Fruit fly (Drosophila melanogaster) whole organism, embryonic: ENCODE measurements around the gene CG31365.
A peak's percentile ranks its signal among the peaks of the same experiment; 100 is the strongest.

Source experiments
- Aef1 ChIP-seq: fragments of 200-800 bp; sonication (Bioruptor generic); IDR thresholded peaks from 3 replicates; pipeline ENCODE4 v1.3.6; 2022; ENCODE audit warnings: missing biosample characterization, missing genetic modification characterization
- CG11723 ChIP-seq: fragments of 200-800 bp; sonication (Bioruptor generic); optimal IDR thresholded peaks from 2 replicates; lab custom pipeline; 2017; ENCODE audit warnings: missing biosample characterization, mild to moderate bottlenecking, missing genetic modification characterization
- CG12942 ChIP-seq: fragments of 200-800 bp; sonication (Bioruptor generic); optimal IDR thresholded peaks from 3 replicates; lab custom pipeline; 2016; ENCODE audit warnings: missing biosample characterization, missing genetic modification characterization
- CG16779 ChIP-seq: fragments of 200-800 bp; sonication (Bioruptor generic); IDR thresholded peaks from 2 replicates; pipeline ENCODE4 v1.3.6; 2022; ENCODE audit warnings: missing biosample characterization, missing genetic modification characterization
- CG17802 ChIP-seq: fragments of 200-800 bp; sonication (Bioruptor generic); optimal IDR thresholded peaks from 2 replicates; lab custom pipeline; 2018; ENCODE audit warnings: missing biosample characterization, mild to moderate bottlenecking, missing genetic modification characterization, moderate library complexity
- CG2202 ChIP-seq: fragments of 200-800 bp; sonication (Bioruptor generic); optimal IDR thresholded peaks from 2 replicates; lab custom pipeline; 2018; ENCODE audit warnings: missing biosample characterization, mild to moderate bottlenecking, missing genetic modification characterization
- CG3065 ChIP-seq: fragments of 200-800 bp; sonication (Bioruptor generic); optimal IDR thresholded peaks from 2 replicates; lab custom pipeline; 2016; ENCODE audit warnings: missing biosample characterization, missing genetic modification characterization
- CG3407 ChIP-seq: fragments of 200-800 bp; sonication (Bioruptor generic); optimal IDR thresholded peaks from 2 replicates; lab custom pipeline; 2018; ENCODE audit warnings: missing biosample characterization, mild to moderate bottlenecking, missing genetic modification characterization
- CG4360 ChIP-seq: fragments of 200-800 bp; sonication (Bioruptor generic); IDR thresholded peaks from 2 replicates; pipeline ENCODE4 v1.3.6; 2022; ENCODE audit warnings: missing biosample characterization, missing genetic modification characterization
- CG6254 ChIP-seq: fragments of 200-800 bp; sonication (Bioruptor generic); optimal IDR thresholded peaks from 3 replicates; lab custom pipeline; 2017; ENCODE audit warnings: mild to moderate bottlenecking, missing biosample characterization, missing genetic modification reagents, missing genetic modification characterization
- CG6272 ChIP-seq: fragments of 200-800 bp; sonication (Bioruptor generic); IDR thresholded peaks from 2 replicates; pipeline ENCODE4 v1.3.6; 2022; ENCODE audit warnings: missing biosample characterization, missing genetic modification characterization
- CG7928 ChIP-seq: fragments of 200-800 bp; sonication (Bioruptor generic); optimal IDR thresholded peaks from 2 replicates; lab custom pipeline; 2017; ENCODE audit warnings: missing biosample characterization, mild to moderate bottlenecking, missing genetic modification characterization
- CG8281 ChIP-seq: fragments of 200-800 bp; sonication (Bioruptor generic); optimal IDR thresholded peaks from 2 replicates; lab custom pipeline; 2018; ENCODE audit warnings: missing biosample characterization, mild to moderate bottlenecking, missing genetic modification characterization, moderate library complexity
- Dad ChIP-seq: fragments of 200-800 bp; sonication (Bioruptor generic); optimal IDR thresholded peaks from 3 replicates; lab custom pipeline; 2016; ENCODE audit warnings: missing biosample characterization, missing genetic modification characterization
- Dbx ChIP-seq: fragments of 200-800 bp; sonication (Bioruptor generic); IDR thresholded peaks from 3 replicates; pipeline ENCODE4 v1.3.6; 2022; ENCODE audit warnings: missing biosample characterization, missing genetic modification characterization
- Dip3 ChIP-seq: fragments of 200-800 bp; sonication (Bioruptor generic); optimal IDR thresholded peaks from 3 replicates; lab custom pipeline; 2016; ENCODE audit warnings: missing biosample characterization, missing genetic modification characterization
- E2f2 ChIP-seq: fragments of 200-800 bp; sonication (Bioruptor generic); IDR thresholded peaks from 2 replicates; pipeline ENCODE4 v1.3.6; 2022; ENCODE audit warnings: missing biosample characterization, missing genetic modification characterization
- H15 ChIP-seq: fragments of 200-800 bp; sonication (Bioruptor generic); IDR thresholded peaks from 3 replicates; pipeline ENCODE4 v1.3.6; 2022; ENCODE audit warnings: missing biosample characterization, missing genetic modification characterization
- Hr3 ChIP-seq: fragments of 200-800 bp; sonication (Bioruptor generic); optimal IDR thresholded peaks from 3 replicates; lab custom pipeline; 2016; ENCODE audit warnings: missing biosample characterization, missing genetic modification characterization
- Kr ChIP-seq: fragments of 200-800 bp; sonication (Bioruptor generic); optimal IDR thresholded peaks from 2 replicates; lab custom pipeline; 2017; ENCODE audit warnings: missing biosample characterization, mild to moderate bottlenecking, missing genetic modification characterization
- Mad ChIP-seq: fragments of 200-800 bp; sonication (Bioruptor generic); optimal IDR thresholded peaks from 2 replicates; lab custom pipeline; 2016; ENCODE audit warnings: missing biosample characterization, missing genetic modification characterization
- NC2α ChIP-seq: fragments of 200-800 bp; sonication (Bioruptor generic); optimal IDR thresholded peaks from 2 replicates; lab custom pipeline; 2016; ENCODE audit warnings: missing biosample characterization, missing genetic modification characterization
- Sry-β ChIP-seq: fragments of 200-800 bp; sonication (Bioruptor generic); optimal IDR thresholded peaks from 2 replicates; lab custom pipeline; 2018; ENCODE audit warnings: missing biosample characterization, mild to moderate bottlenecking, missing genetic modification characterization, moderate library complexity
- TFAM ChIP-seq: fragments of 200-800 bp; sonication (Bioruptor generic); optimal IDR thresholded peaks from 2 replicates; lab custom pipeline; 2017; ENCODE audit warnings: missing biosample characterization, missing genetic modification characterization, inconsistent platforms
- ab ChIP-seq: fragments of 200-800 bp; sonication (Bioruptor generic); optimal IDR thresholded peaks from 2 replicates; lab custom pipeline; 2016; ENCODE audit warnings: missing biosample characterization, missing genetic modification characterization
- amos ChIP-seq: fragments of 200-800 bp; sonication (Bioruptor generic); IDR thresholded peaks from 2 replicates; pipeline ENCODE4 v1.3.6; 2022; ENCODE audit warnings: missing biosample characterization, missing genetic modification characterization; ENCODE audit not compliant: partially characterized antibody
- ash1 ChIP-seq: fragments of 200-800 bp; sonication (Bioruptor generic); optimal IDR thresholded peaks from 2 replicates; lab custom pipeline; 2018; ENCODE audit warnings: missing biosample characterization, mild to moderate bottlenecking, missing genetic modification characterization
- bowl ChIP-seq: fragments of 200-800 bp; sonication (Bioruptor generic); IDR thresholded peaks from 2 replicates; pipeline ENCODE4 v1.3.6; 2022; ENCODE audit warnings: missing biosample characterization, missing genetic modification characterization
- chinmo ChIP-seq: fragments of 200-800 bp; sonication (Bioruptor generic); IDR thresholded peaks from 4 replicates; pipeline ENCODE4 v1.3.6; 2022; ENCODE audit warnings: missing biosample characterization, missing genetic modification characterization; ENCODE audit not compliant: partially characterized antibody
- dmrt99B ChIP-seq: fragments of 200-800 bp; sonication (Bioruptor generic); optimal IDR thresholded peaks from 2 replicates; lab custom pipeline; 2018; ENCODE audit warnings: missing biosample characterization, mild to moderate bottlenecking, missing genetic modification characterization, moderate library complexity
- fd96Cb ChIP-seq: fragments of 200-800 bp; sonication (Bioruptor generic); optimal IDR thresholded peaks from 2 replicates; lab custom pipeline; 2018; ENCODE audit warnings: missing biosample characterization, mild to moderate bottlenecking, missing genetic modification characterization, moderate library complexity
- gce ChIP-seq: fragments of 200-800 bp; sonication (Bioruptor generic); IDR thresholded peaks from 3 replicates; pipeline ENCODE4 v1.3.6; 2022; ENCODE audit warnings: missing biosample characterization, missing genetic modification characterization
- hkb ChIP-seq, 2 experiments: fragments of 200-800 bp in 1 of 2; fragments of >200 bp in 1 of 2; sonication (Bioruptor generic) in 1 of 2; IDR thresholded peaks in 1 of 2; optimal IDR thresholded peaks in 1 of 2; 2 replicates each; pipeline versions ENCODE4 v1.3.6 to Lab custom; 2017 to 2022; ENCODE audit warnings: missing biosample characterization in 1 of 2, missing genetic modification characterization in 1 of 2
- lbe ChIP-seq: fragments of 200-800 bp; sonication (Bioruptor generic); optimal IDR thresholded peaks from 2 replicates; lab custom pipeline; 2016; ENCODE audit warnings: missing biosample characterization, mild to moderate bottlenecking, missing genetic modification characterization
- oc ChIP-seq: fragments of 200-800 bp; sonication (Bioruptor generic); optimal IDR thresholded peaks from 2 replicates; lab custom pipeline; 2018; ENCODE audit warnings: missing biosample characterization, mild to moderate bottlenecking, missing genetic modification characterization, moderate library complexity
- pan ChIP-seq, 4 experiments: fragments of >200 bp in 3 of 4; fragments of 200-800 bp in 1 of 4; sonication (Bioruptor generic) in 1 of 4; optimal IDR thresholded peaks in 3 of 4; IDR thresholded peaks in 1 of 4; 2 replicates each; pipeline versions ENCODE4 v1.3.6 to Lab custom; 2017 to 2022; ENCODE audit warnings: missing biosample characterization in 2 of 4, missing genetic modification characterization in 2 of 4, mixed read lengths in 1 of 4
- sqz ChIP-seq: fragments of 200-800 bp; sonication (Bioruptor generic); optimal IDR thresholded peaks from 3 replicates; lab custom pipeline; 2018; ENCODE audit warnings: missing biosample characterization, mild to moderate bottlenecking, missing genetic modification characterization
- twi ChIP-seq: fragments of 200-800 bp; optimal IDR thresholded peaks from 2 replicates; lab custom pipeline; 2019; ENCODE audit warnings: missing biosample characterization, mild to moderate bottlenecking, missing genetic modification characterization, moderate library complexity
- wdn ChIP-seq: fragments of 200-800 bp; sonication (Bioruptor generic); IDR thresholded peaks from 2 replicates; pipeline ENCODE4 v1.3.6; 2022; ENCODE audit warnings: missing biosample characterization, missing genetic modification characterization

CG31365 gene

dm6 chr3R:23131341-23131884 lies 5.2 kb upstream of the CG31365 start (continued):
- TF ChIP-seq hkb (optimal IDR thresholded peaks at IDR 0.05; lab: Kevin White, UChicago), result no peak
- TF ChIP-seq hkb (GFP tag; IDR thresholded peaks at IDR 0.05; lab: Robert Waterston, UW), result no peak
- no peak for TF ChIP-seq H15
- TF ChIP-seq NC2α (GFP tag; lab: Kevin White, UChicago), result no peak
- TF ChIP-seq lbe (GFP tag; lab: Kevin White, UChicago), result no peak
- no peak for TF ChIP-seq CG6272 (GFP tag; lab: Robert Waterston, UW)
- TF ChIP-seq CG6254 (GFP tag; lab: Kevin White, UChicago), result no peak
- no peak for TF ChIP-seq CG3407 (GFP tag; lab: Kevin White, UChicago)
- TF ChIP-seq gce (GFP tag; lab: Robert Waterston, UW), result 0 out of 3 replicates have a peak, but pooled peaks have one; percentile 18
- no peak for TF ChIP-seq Hr3
- TF ChIP-seq Aef1 (GFP tag; lab: Robert Waterston, UW), result no peak
- no peak for TF ChIP-seq dmrt99B (tag; lab: Kevin White, UChicago)
- TF ChIP-seq TFAM (GFP tag; lab: Kevin White, UChicago), result no peak
- TF ChIP-seq chinmo (GFP tag; lab: Robert Waterston, UW), result 0 out of 4 replicates have a peak, but pooled peaks have one; percentile 3
- TF ChIP-seq ash1 (GFP tag; lab: Kevin White, UChicago), result no peak
- TF ChIP-seq Dad (GFP tag; lab: Kevin White, UChicago), result no peak
- no peak for TF ChIP-seq CG16779
- peak; percentile 93 for TF ChIP-seq twi
- no peak for TF ChIP-seq CG8281 (tag; lab: Kevin White, UChicago)
- TF ChIP-seq Dbx (GFP tag; lab: Robert Waterston, UW), result no peak
- TF ChIP-seq Kr (GFP tag; lab: Kevin White, UChicago), result peak; percentile 29
- TF ChIP-seq fd96Cb, result no peak
- TF ChIP-seq ab, result no peak
- TF ChIP-seq wdn (GFP tag; lab: Robert Waterston, UW), result no peak
- TF ChIP-seq Dip3, result no peak
- peak in 1 of 2 experiments; percentile 14 for TF ChIP-seq pan (optimal IDR thresholded peaks at IDR 0.05; lab: Kevin White, UChicago)
- no peak for TF ChIP-seq pan (GFP tag; optimal IDR thresholded peaks at IDR 0.05 in 1 of 2, IDR thresholded peaks at IDR 0.05 in 1 of 2)
- no peak for TF ChIP-seq CG11723 (GFP tag; lab: Kevin White, UChicago)
- TF ChIP-seq CG12942 (GFP tag; lab: Kevin White, UChicago), result no peak
- TF ChIP-seq CG3065, result peak; percentile 53
- TF ChIP-seq amos (GFP tag; lab: Robert Waterston, UW), result no peak
- no peak for TF ChIP-seq E2f2 (GFP tag; lab: Robert Waterston, UW)
- TF ChIP-seq CG7928 (GFP tag; lab: Kevin White, UChicago), result no peak
- no peak for TF ChIP-seq bowl (GFP tag; lab: Robert Waterston, UW)
- no peak for TF ChIP-seq CG2202

- TF ChIP-seq CG17802, result no peak
- TF ChIP-seq chinmo (GFP tag; lab: Robert Waterston, UW), result 0 out of 4 replicates have a peak, but pooled peaks have one; percentile 20
- TF ChIP-seq CG4360 (GFP tag; lab: Robert Waterston, UW), result peak; percentile 96
- peak; percentile 59 for TF ChIP-seq sqz (GFP tag; lab: Kevin White, UChicago)
- no peak for TF ChIP-seq Sry-β (GFP tag; lab: Kevin White, UChicago)
- no peak for TF ChIP-seq Mad (GFP tag; lab: Kevin White, UChicago)
- peak; percentile 67 for TF ChIP-seq oc (tag; lab: Kevin White, UChicago)
- TF ChIP-seq, all 482 proteins: peak for 4
Observed at dm6 chr3R:23130884-23131283, 4.7 kb upstream of the CG31365 start.
